Fruit fly (Drosophila melanogaster): ENCODE results near the gene CG31036.

CG31036 gene

dm6 chr3R:29891183-29891582 lies 16.7 kb upstream of the CG31036 start (continued):
- TF ChIP-seq Optix (GFP tag; IDR thresholded peaks at IDR 0.05) (no peak), CG31365 (tag; optimal IDR thresholded peaks at IDR 0.05) (peak; percentile 19), CG13894 (tag; optimal IDR thresholded peaks at IDR 0.05) (peak; percentile 31), Tbp (GFP tag; optimal IDR thresholded peaks at IDR 0.05) (no peak), Dbx (GFP tag; IDR thresholded peaks at IDR 0.05) (no peak), knrl (GFP tag; IDR thresholded peaks at IDR 0.05; ENCODE audit: partially characterized antibody) (no peak), CoRest (tag; optimal IDR thresholded peaks at IDR 0.05) (peak; percentile 2), CG33557 (GFP tag; optimal IDR thresholded peaks at IDR 0.05) (no peak), CG15479 (GFP tag; optimal IDR thresholded peaks at IDR 0.05) (no peak), CG3281 (GFP tag; optimal IDR thresholded peaks at IDR 0.05) (peak; percentile 56), luna (GFP tag; optimal IDR thresholded peaks at IDR 0.05) (no peak), CG11696 (GFP tag; IDR thresholded peaks at IDR 0.05) (no peak), sug (tag; optimal IDR thresholded peaks at IDR 0.05) (no peak), CG4820 (GFP tag; optimal IDR thresholded peaks at IDR 0.05) (no peak), CrebB (tag; optimal IDR thresholded peaks at IDR 0.05) (peak; percentile 32), peb (GFP tag; IDR thresholded peaks at IDR 0.05) (no peak), CG17385 (GFP tag; optimal IDR thresholded peaks at IDR 0.05) (peak; percentile 16), CG4360 (GFP tag; IDR thresholded peaks at IDR 0.05) (no peak), Mad (GFP tag; optimal IDR thresholded peaks at IDR 0.05) (no peak), wek (GFP tag; optimal IDR thresholded peaks at IDR 0.05) (peak; percentile 39), cwo (GFP tag; optimal IDR thresholded peaks at IDR 0.05) (peak; percentile 11), Nf-YB (GFP tag; optimal IDR thresholded peaks at IDR 0.05) (no peak), CG4424 (GFP tag; optimal IDR thresholded peaks at IDR 0.05) (no peak), CG6689 (GFP tag; IDR thresholded peaks at IDR 0.05) (no peak), sob (GFP tag; IDR thresholded peaks at IDR 0.05) (peak; percentile 41; the same call in 1 of the 2 replicates), kah (GFP tag; optimal IDR thresholded peaks at IDR 0.05) (no peak), CG7963 (GFP tag; IDR thresholded peaks at IDR 0.05; ENCODE audit: partially characterized antibody) (no peak), Hr51 (GFP tag; optimal IDR thresholded peaks at IDR 0.05) (peak in 1 of 2 experiments; percentile 9), CG43689 (GFP tag; IDR thresholded peaks at IDR 0.05) (no peak), ap (GFP tag; IDR thresholded peaks at IDR 0.05) (no peak), Vsx1 (GFP tag; optimal IDR thresholded peaks at IDR 0.05) (peak; percentile 20), sim (GFP tag; IDR thresholded peaks at IDR 0.05) (no peak), kni (GFP tag; optimal IDR thresholded peaks at IDR 0.05) (no peak), bbx (GFP tag; IDR thresholded peaks at IDR 0.05; ENCODE audit: partially characterized antibody) (no peak), Max (GFP tag; optimal IDR thresholded peaks at IDR 0.05) (no peak), gce (GFP tag; IDR thresholded peaks at IDR 0.05) (no peak), CG11247 (GFP tag; IDR thresholded peaks at IDR 0.05) (no peak), CG6254 (GFP tag; optimal IDR thresholded peaks at IDR 0.05) (no peak), yki (optimal IDR thresholded peaks at IDR 0.05) (no peak), CG10209 (GFP tag; optimal IDR thresholded peaks at IDR 0.05) (peak; percentile 55), CG14014 (GFP tag; IDR thresholded peaks at IDR 0.05) (peak; percentile 48; the same call in 1 of the 2 replicates), insv (GFP tag; optimal IDR thresholded peaks at IDR 0.05) (no peak), Dref (GFP tag; IDR thresholded peaks at IDR 0.05) (no peak), fu2 (GFP tag; optimal IDR thresholded peaks at IDR 0.05) (no peak), caup (GFP tag; optimal IDR thresholded peaks at IDR 0.05; ENCODE audit: severe bottlenecking) (peak; percentile 60), dysf (GFP tag; IDR thresholded peaks at IDR 0.05) (peak; percentile 8; the same call in 1 of the 3 replicates), odd (GFP tag; optimal IDR thresholded peaks at IDR 0.05) (peak; percentile 42), h (optimal IDR thresholded peaks at IDR 0.05) (no peak), CG2889 (GFP tag; IDR thresholded peaks at IDR 0.05) (no peak), Ptx1 (GFP tag; IDR thresholded peaks at IDR 0.05) (no peak), aop (GFP tag; IDR thresholded peaks at IDR 0.05) (no peak), CG3065 (GFP tag; optimal IDR thresholded peaks at IDR 0.05) (no peak)
